Worm (Caenorhabditis elegans) whole organism, L3 larva: Measurements from ENCODE around the gene Y32G9A.5.

Experiments used
- elt-2 ChIP-seq: sonication (generic microtip); optimal IDR thresholded peaks from 2 replicates; lab custom pipeline; 2016; ENCODE audit warnings: missing genetic modification reagents, mild to moderate bottlenecking, missing genetic modification characterization, missing compliant biosample characterization
- fos-1 ChIP-seq: fragments of 150-350 bp; optimal IDR thresholded peaks from 2 replicates; lab custom pipeline; 2014; ENCODE audit warnings: missing biosample characterization, missing genetic modification characterization
- snpc-4 ChIP-seq: fragments of 150-350 bp; optimal IDR thresholded peaks from 2 replicates; lab custom pipeline; 2014; ENCODE audit warnings: missing biosample characterization, missing genetic modification characterization

- TF ChIP-seq snpc-4 (tag; lab: Kevin White, UChicago) (no peak), fos-1 (tag; lab: Kevin White, UChicago) (no peak), elt-2 (tag; lab: Kevin White, UChicago) (no peak)
Observed at ce11 chrV:1892567-1893277, 14.7 kb upstream of the Y32G9A.5 start, which contains the start of gene zig-11.
